Fruit fly (Drosophila melanogaster): ENCODE results near the gene CG33767.
"Not testable (repeated sequence)": the region's sequence is repeated elsewhere in the genome, so short reads cannot be mapped to it uniquely, and the experiment has no call there.

Gene CG33767

DNA sequence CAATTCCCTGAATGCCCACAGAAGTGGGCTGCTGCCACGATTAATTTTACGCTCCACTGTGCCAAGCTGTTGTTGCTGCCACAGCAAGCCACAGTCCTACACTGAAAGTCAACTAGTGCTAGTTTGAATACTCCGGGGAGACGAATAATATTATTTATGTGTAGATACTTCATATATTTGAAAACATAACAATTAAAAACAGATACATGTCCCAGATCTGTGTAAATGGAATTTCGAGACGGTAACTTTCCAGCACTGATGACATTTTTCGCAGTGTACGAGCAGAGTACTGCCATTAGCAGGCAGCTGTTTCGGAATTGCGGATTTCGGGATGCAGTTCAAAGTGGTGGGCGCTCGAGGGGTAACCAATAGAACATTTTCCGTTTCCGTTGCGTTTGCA, 19.0 kb downstream of the CG33767 start:
- TF ChIP-seq Snoo (tag; optimal IDR thresholded peaks at IDR 0.05), result no peak
- no peak for TF ChIP-seq EcR (GFP tag; optimal IDR thresholded peaks at IDR 0.05)
- no peak for TF ChIP-seq Pif1A (GFP tag; optimal IDR thresholded peaks at IDR 0.05)
- TF ChIP-seq CG15710 (tag; optimal IDR thresholded peaks at IDR 0.05), result no peak
- TF ChIP-seq CG9948 (tag; optimal IDR thresholded peaks at IDR 0.05), result peak; percentile 16
- no peak for TF ChIP-seq CG8301 (tag; optimal IDR thresholded peaks at IDR 0.05)
- TF ChIP-seq CG8159 (tag; optimal IDR thresholded peaks at IDR 0.05), result peak; percentile 28

DNA sequence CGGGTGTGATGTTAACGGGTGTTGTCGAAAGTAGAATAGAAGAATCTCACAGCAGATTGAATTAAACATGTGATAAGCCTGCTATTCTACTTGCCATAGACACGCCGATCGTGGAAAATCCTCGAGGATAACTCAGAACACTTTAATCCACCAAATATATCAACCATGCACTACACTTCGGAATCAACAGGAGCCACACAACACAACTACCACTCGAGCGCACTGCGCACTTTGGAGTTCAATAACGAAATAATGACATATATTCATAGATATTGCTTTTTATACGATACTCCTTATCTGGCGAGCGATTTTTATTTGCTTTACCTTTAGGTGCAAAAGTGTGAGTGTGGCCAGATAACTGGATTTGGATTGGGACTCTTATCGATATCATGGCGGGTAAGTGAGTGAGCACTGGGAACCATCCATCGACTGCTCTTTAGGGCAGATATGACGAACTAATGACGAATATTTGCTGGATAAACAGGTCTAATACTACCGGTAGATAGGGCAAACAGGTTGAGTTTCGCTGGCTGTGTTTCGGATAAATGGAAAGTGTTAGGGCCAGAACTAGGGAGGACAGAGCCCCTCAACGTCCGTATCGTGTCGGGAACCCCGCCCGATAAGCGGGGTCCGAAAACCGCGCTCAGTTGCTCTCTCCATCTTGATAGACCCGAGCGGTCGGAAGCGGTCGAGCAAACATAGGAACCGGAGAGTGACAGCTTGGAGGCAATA, 23.3 kb downstream of the CG33767 start, which contains the start of gene Jhbp6:
Jhbp6 (plus strand) TSS at position 682 of the 732 bp plus-strand sequence.
- TF ChIP-seq CG14655 (GFP tag; optimal IDR thresholded peaks at IDR 0.05) (no peak), fd96Ca (GFP tag; IDR thresholded peaks at IDR 0.05) (no peak), CG4496 (GFP tag; IDR thresholded peaks at IDR 0.05) (no peak), CG17806 (tag; optimal IDR thresholded peaks at IDR 0.05) (no peak)

DNA sequence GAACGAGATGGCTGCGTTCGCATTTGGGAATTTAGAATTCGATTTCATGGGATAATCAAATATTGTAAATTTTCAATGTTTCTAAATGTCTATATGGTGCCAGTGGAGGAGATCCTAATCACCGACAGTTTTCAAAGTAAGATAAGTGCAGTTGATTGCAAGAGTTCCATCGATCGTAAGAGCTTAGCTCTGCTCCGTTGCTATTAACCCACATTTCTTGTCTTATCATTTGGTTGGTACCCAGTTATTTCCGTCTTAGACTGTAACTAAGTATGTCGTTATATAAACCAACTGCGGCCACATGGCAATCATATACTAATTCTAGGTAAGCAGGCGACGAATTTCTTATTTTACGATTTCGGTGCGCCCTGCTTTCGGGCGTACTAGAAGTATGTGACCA, 24.1 kb downstream of the CG33767 start:
- TF ChIP-seq CG13204 (GFP tag; optimal IDR thresholded peaks at IDR 0.05) (no peak), Pif1B (GFP tag; optimal IDR thresholded peaks at IDR 0.05) (no peak), D1 (tag; optimal IDR thresholded peaks at IDR 0.05) (no peak), CG12605 (GFP tag; IDR thresholded peaks at IDR 0.05) (no peak), Pif1A (GFP tag; optimal IDR thresholded peaks at IDR 0.05) (no peak), rn (GFP tag; IDR thresholded peaks at IDR 0.05) (no peak), CG8301 (tag; optimal IDR thresholded peaks at IDR 0.05) (no peak), gl (tag; optimal IDR thresholded peaks at IDR 0.05) (no peak), Snoo (tag; optimal IDR thresholded peaks at IDR 0.05) (no peak), CG8159 (tag; optimal IDR thresholded peaks at IDR 0.05) (no peak), CG9948 (tag; optimal IDR thresholded peaks at IDR 0.05) (no peak), CG10348 (GFP tag; IDR thresholded peaks at IDR 0.05) (no peak)

DNA sequence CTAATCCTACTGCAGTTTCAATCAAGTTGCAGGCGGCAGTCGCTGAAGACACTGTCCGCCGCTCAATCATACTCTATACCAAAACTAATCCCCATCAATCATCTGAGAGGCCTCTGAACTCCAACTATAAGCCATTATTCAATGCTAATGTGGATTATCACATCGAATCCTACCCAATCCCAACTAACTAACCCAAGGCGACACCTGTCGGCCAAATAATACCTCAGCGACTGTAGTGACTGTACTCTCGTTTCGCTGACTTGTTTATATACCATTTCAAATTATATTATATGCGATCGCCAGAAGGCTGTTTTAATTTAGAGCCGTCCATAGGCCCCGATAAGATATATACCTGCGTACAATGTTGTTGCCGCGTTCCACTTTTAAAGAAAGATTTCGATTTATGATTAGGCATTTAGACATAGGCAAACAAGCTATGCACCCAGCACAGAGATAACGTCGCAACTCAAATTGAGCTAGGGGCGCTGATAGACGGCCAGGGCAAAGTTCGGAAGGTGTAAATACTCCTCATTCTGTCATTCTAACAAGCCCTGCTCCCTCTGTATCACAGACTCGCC, 25.7 kb downstream of the CG33767 start:
- no peak for TF ChIP-seq Pif1B (GFP tag; optimal IDR thresholded peaks at IDR 0.05)
- no peak for TF ChIP-seq Ets98B (GFP tag; IDR thresholded peaks at IDR 0.05)
- no peak for TF ChIP-seq Pif1A (GFP tag; optimal IDR thresholded peaks at IDR 0.05)
- no peak for TF ChIP-seq gl (tag; optimal IDR thresholded peaks at IDR 0.05)
- TF ChIP-seq CG10348 (GFP tag; IDR thresholded peaks at IDR 0.05), result no peak
- no peak for TF ChIP-seq CG14655 (GFP tag; optimal IDR thresholded peaks at IDR 0.05)

DNA sequence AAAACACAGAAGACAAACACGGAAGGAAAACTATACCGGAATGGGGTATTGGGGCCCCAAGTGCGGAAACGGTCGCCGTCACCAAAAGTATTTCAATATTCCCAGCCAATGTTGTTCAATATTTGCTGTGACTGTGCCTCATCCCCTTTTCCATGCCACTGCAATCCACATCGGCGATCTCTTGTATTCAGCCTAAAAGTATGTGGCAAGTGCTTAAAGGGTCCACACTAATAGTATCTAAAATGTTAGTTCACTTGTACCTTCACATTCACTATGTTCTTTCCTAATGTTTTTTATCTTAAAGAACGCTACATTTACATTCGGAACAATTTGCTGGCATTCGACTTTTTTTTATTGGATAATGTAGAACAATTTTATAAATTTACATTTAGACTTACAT, 34.8 kb downstream of the CG33767 start:
- TF ChIP-seq CG8159 (tag; optimal IDR thresholded peaks at IDR 0.05), result no peak
- no peak for TF ChIP-seq fd96Ca (GFP tag; IDR thresholded peaks at IDR 0.05)
- no peak for TF ChIP-seq EcR (GFP tag; optimal IDR thresholded peaks at IDR 0.05)
- no peak for TF ChIP-seq D1 (tag; optimal IDR thresholded peaks at IDR 0.05)
- no peak for TF ChIP-seq CG4496 (GFP tag; IDR thresholded peaks at IDR 0.05)
- no peak for TF ChIP-seq CG15710 (tag; optimal IDR thresholded peaks at IDR 0.05)

DNA sequence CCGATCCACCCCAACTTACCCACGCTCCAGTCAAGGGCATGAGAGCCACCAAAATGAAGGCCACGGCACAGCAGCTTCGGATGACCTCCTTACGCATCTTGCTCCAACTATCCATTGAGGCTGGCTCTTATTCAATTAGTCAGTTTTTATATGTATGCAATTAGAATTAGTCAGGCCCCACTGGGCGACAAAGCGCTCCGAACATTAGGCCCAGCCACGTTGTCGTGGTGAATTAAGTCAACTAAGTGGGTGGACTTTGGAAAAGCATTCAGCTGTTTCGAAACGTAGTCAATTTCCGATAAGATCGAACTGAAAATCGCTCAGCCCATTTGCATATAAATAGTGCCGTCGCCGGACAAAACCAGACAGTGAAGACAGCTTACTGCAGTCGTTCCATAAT, 40.9 kb downstream of the CG33767 start, which contains the start of the genes CG14455 and CG14456:
CG14455 (minus strand) TSS at position 101 of the 400 bp plus-strand sequence.
CG14456 (plus strand) TSS at position 236 of the 400 bp plus-strand sequence.
- no peak for TF ChIP-seq rn (GFP tag; IDR thresholded peaks at IDR 0.05)
- no peak for TF ChIP-seq CG4496 (GFP tag; IDR thresholded peaks at IDR 0.05)
- no peak for TF ChIP-seq Snoo (tag; optimal IDR thresholded peaks at IDR 0.05)
- TF ChIP-seq CG14655 (GFP tag; optimal IDR thresholded peaks at IDR 0.05), result no peak
- no peak for TF ChIP-seq CG10348 (GFP tag; IDR thresholded peaks at IDR 0.05)
- no peak for TF ChIP-seq CG9948 (tag; optimal IDR thresholded peaks at IDR 0.05)
- no peak for TF ChIP-seq D1 (tag; optimal IDR thresholded peaks at IDR 0.05)
- no peak for TF ChIP-seq CG12605 (GFP tag; IDR thresholded peaks at IDR 0.05)
- TF ChIP-seq CG15710 (tag; optimal IDR thresholded peaks at IDR 0.05), result no peak
- TF ChIP-seq Pif1A (GFP tag; optimal IDR thresholded peaks at IDR 0.05), result no peak
- TF ChIP-seq fd96Ca (GFP tag; IDR thresholded peaks at IDR 0.05), result no peak
- no peak for TF ChIP-seq CG17806 (tag; optimal IDR thresholded peaks at IDR 0.05)

DNA sequence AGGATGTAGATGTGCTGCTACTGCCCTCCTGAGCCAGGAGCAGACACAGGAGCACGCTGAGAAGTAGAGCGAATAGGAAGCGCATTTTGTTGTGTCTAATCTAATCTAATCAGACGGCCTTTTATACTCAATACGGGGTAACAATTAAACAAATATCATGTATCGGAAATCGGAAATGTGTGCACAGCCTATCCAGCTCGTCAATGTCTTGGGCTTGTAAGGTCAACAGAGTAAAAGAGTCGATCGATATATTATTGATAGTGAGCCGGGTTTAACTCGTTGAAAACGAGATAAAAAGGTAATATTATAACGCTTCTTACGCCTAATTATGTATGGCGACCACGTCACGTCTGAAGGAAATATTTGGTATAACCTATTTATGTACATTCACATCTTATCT, 46.3 kb downstream of the CG33767 start, which contains the start of gene CG14454:
CG14454 (minus strand) TSS at position 101 of the 400 bp plus-strand sequence.
- TF ChIP-seq Pif1B (GFP tag; optimal IDR thresholded peaks at IDR 0.05); CG12605 (GFP tag; IDR thresholded peaks at IDR 0.05); CG15710 (tag; optimal IDR thresholded peaks at IDR 0.05): not testable (repeated sequence)

DNA sequence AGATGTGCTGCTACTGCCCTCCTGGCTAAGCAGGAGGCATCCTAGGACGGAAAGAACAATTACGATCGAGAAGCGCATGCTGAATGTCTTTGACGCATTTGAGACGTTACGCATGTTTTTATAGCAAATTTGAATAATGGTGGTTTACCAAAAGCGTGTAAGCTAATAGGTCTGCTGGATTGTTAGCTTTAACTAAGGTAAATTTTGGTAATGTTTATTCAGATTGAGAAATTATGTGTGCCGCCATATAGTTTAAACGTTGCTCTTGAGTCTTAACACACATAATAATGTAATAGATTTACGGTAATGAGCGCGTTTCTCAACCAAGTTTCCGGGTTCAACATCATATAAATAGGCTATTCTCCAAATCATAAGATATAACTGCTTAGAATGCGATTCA, 47.6 kb downstream of the CG33767 start, which contains the start of the genes CG12546 and CG14453:
CG12546 (minus strand) TSS at position 101 of the 400 bp plus-strand sequence.
CG14453 (plus strand) TSS at position 372 of the 400 bp plus-strand sequence.
- TF ChIP-seq rn (GFP tag; IDR thresholded peaks at IDR 0.05) (no peak), CG15710 (tag; optimal IDR thresholded peaks at IDR 0.05) (no peak), gl (tag; optimal IDR thresholded peaks at IDR 0.05) (no peak), CG8159 (tag; optimal IDR thresholded peaks at IDR 0.05) (no peak), CG34367 (tag; optimal IDR thresholded peaks at IDR 0.05) (no peak), CG4496 (GFP tag; IDR thresholded peaks at IDR 0.05) (no peak), CG12605 (GFP tag; IDR thresholded peaks at IDR 0.05) (no peak), EcR (GFP tag; optimal IDR thresholded peaks at IDR 0.05) (no peak), CG17806 (tag; optimal IDR thresholded peaks at IDR 0.05) (no peak), CG32121 (GFP tag; IDR thresholded peaks at IDR 0.05) (no peak)

All from whole organism, pupa.